Fruit fly (Drosophila melanogaster): ENCODE measurements around the gene Eaf6.
A peak's percentile ranks its signal among the peaks of the same experiment; 100 is the strongest.

Eaf6 gene

DNA sequence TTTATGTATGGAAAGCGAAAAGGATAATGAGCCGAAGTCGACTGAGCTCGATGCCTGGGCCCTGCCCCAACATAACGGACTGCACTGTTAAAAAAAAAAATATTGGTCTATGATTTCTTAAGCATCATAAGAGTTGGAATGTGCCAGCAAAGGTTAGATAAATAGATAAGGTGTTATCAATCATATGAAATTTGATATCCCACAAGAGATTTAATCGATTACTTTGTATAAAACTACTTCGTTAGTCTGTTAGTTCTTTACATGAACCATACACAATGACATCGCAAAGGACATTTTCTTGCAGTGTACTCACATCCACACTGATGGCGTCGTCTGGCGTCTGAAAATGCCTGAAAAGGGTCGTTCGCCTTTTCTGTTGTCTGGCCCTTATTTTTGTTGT lies 29.4 kb upstream of the Eaf6 start (continued):
- peak; percentile 56 for TF ChIP-seq acj6 (GFP tag; optimal IDR thresholded peaks at IDR 0.05)
- peak; percentile 69 for TF ChIP-seq Met (GFP tag; optimal IDR thresholded peaks at IDR 0.05)
- TF ChIP-seq CG6792 (GFP tag; optimal IDR thresholded peaks at IDR 0.05) = peak; percentile 50
- TF ChIP-seq CG10631 (GFP tag; optimal IDR thresholded peaks at IDR 0.05) = peak; percentile 44
- TF ChIP-seq Sox102F (GFP tag; optimal IDR thresholded peaks at IDR 0.05) = peak; percentile 66
- no peak for TF ChIP-seq CG6854 (GFP tag; optimal IDR thresholded peaks at IDR 0.05)
- peak; percentile 22 for TF ChIP-seq CG8319 (GFP tag; optimal IDR thresholded peaks at IDR 0.05)
- peak; percentile 32 for TF ChIP-seq CG9139 (GFP tag; optimal IDR thresholded peaks at IDR 0.05)

DNA sequence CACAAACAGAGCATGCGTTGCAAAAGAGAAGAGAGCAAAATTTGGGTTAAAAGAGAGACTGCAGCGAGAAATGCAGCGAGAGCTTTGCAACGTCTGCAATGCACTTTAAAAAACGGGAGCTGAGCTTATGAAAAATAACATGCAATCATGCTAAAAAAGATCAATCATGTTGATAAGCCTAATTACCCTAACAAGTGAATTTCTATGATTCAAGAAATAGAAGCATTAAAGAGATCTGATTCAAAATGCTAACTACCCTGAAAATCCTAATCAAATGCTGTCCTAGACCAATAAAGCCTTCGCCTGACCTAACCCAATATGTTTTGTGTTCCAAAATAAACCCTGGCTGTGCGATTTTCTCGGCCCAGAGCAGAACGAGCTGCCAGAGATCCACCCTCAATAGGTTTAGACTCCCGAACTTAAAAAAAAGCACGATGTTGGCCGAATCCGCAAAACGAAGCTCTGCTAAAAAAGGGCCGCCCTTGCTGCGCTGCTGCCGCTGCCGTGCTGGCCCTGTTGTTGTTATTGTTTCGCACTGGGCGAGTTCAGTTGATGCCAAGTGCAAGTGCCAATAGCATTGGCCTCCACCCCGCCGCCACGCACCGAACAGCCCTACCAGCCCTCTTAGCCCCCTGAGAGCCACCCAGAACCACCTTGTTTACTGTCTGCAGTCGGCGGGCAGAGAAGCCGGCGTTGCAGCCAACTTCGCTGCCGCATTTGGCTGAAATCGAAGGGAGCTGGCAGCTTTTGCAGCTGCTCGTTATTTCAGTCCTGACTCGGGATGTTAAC lies 27.3 kb upstream of the Eaf6 start:
- TF ChIP-seq svp (GFP tag) = peak; percentile 50
- TF ChIP-seq Hr4 (GFP tag; optimal IDR thresholded peaks at IDR 0.05) = peak; percentile 54
- TF ChIP-seq CG9139 (GFP tag; optimal IDR thresholded peaks at IDR 0.05) = no peak
- TF ChIP-seq CG3032 (tag; optimal IDR thresholded peaks at IDR 0.05) = peak; percentile 39
- TF ChIP-seq esn (GFP tag; optimal IDR thresholded peaks at IDR 0.05) = peak; percentile 18
- TF ChIP-seq CG6808 (GFP tag; optimal IDR thresholded peaks at IDR 0.05) = peak; percentile 33
- peak; percentile 50 for TF ChIP-seq Sox14 (GFP tag; optimal IDR thresholded peaks at IDR 0.05)
- TF ChIP-seq pdm3 (GFP tag; optimal IDR thresholded peaks at IDR 0.05) = peak; percentile 31
- TF ChIP-seq Sox102F (GFP tag; optimal IDR thresholded peaks at IDR 0.05) = no peak
- TF ChIP-seq fd59A (GFP tag; optimal IDR thresholded peaks at IDR 0.05) = peak; percentile 12
- peak; percentile 64 for TF ChIP-seq CG10631 (GFP tag; optimal IDR thresholded peaks at IDR 0.05)
- peak; percentile 19 for TF ChIP-seq lz (GFP tag; optimal IDR thresholded peaks at IDR 0.05)
- TF ChIP-seq Hr38 (GFP tag; optimal IDR thresholded peaks at IDR 0.05) = no peak
- TF ChIP-seq eg (GFP tag; IDR thresholded peaks at IDR 0.05) = peak; percentile 34; the same call in 1 of the 3 replicates
- TF ChIP-seq dsx (GFP tag; optimal IDR thresholded peaks at IDR 0.05; ENCODE audit: poor library complexity, severe bottlenecking) = peak; percentile 9
- no peak for TF ChIP-seq CG7368 (GFP tag; optimal IDR thresholded peaks at IDR 0.05)
- no peak for TF ChIP-seq vri (GFP tag; optimal IDR thresholded peaks at IDR 0.05)
- no peak for TF ChIP-seq fd85E (GFP tag; optimal IDR thresholded peaks at IDR 0.05)
- TF ChIP-seq CG11902 (GFP tag; optimal IDR thresholded peaks at IDR 0.05) = no peak
- peak; percentile 36 for TF ChIP-seq CG6792 (GFP tag; optimal IDR thresholded peaks at IDR 0.05)
- peak; percentile 34 for TF ChIP-seq CG10669 (GFP tag; optimal IDR thresholded peaks at IDR 0.05)
- TF ChIP-seq CG11762 (GFP tag; optimal IDR thresholded peaks at IDR 0.05; ENCODE audit: insufficient read depth) = peak; percentile 14
- peak; percentile 36 for TF ChIP-seq acj6 (GFP tag; optimal IDR thresholded peaks at IDR 0.05)
- TF ChIP-seq cyc (GFP tag; optimal IDR thresholded peaks at IDR 0.05) = no peak
- peak; percentile 52 for TF ChIP-seq OdsH (GFP tag; optimal IDR thresholded peaks at IDR 0.05)
- TF ChIP-seq Gug (GFP tag; IDR thresholded peaks at IDR 0.05) = no peak
- TF ChIP-seq Ets21C (GFP tag; optimal IDR thresholded peaks at IDR 0.05) = no peak
- no peak for TF ChIP-seq Eip93F (GFP tag; optimal IDR thresholded peaks at IDR 0.05)
- TF ChIP-seq Hr39 (GFP tag; optimal IDR thresholded peaks at IDR 0.05) = peak; percentile 18
- peak in 1 of 2 experiments; percentile 13 for TF ChIP-seq salr (GFP tag; optimal IDR thresholded peaks at IDR 0.05)
- TF ChIP-seq CG8119 (GFP tag; IDR thresholded peaks at IDR 0.05) = peak; percentile 52; the same call in 2 of the 3 replicates
- TF ChIP-seq CG8319 (GFP tag; optimal IDR thresholded peaks at IDR 0.05) = no peak
- peak; percentile 31 for TF ChIP-seq spab (GFP tag; optimal IDR thresholded peaks at IDR 0.05)
- TF ChIP-seq CG32006 (GFP tag; optimal IDR thresholded peaks at IDR 0.05) = peak; percentile 55
- peak; percentile 41 for TF ChIP-seq net (GFP tag; optimal IDR thresholded peaks at IDR 0.05)
- no peak for TF ChIP-seq Blimp-1 (GFP tag; optimal IDR thresholded peaks at IDR 0.05)
- TF ChIP-seq CG3919 (GFP tag; optimal IDR thresholded peaks at IDR 0.05) = peak; percentile 55
- TF ChIP-seq CG4318 (GFP tag; optimal IDR thresholded peaks at IDR 0.05) = peak; percentile 6
- peak; percentile 8 for TF ChIP-seq topi (GFP tag; optimal IDR thresholded peaks at IDR 0.05)
- TF ChIP-seq Eip75B (GFP tag; optimal IDR thresholded peaks at IDR 0.05) = peak; percentile 7
- TF ChIP-seq CG1621 (tag; optimal IDR thresholded peaks at IDR 0.05) = no peak
- TF ChIP-seq CG31627 (GFP tag; optimal IDR thresholded peaks at IDR 0.05) = peak; percentile 3
- peak; percentile 67 for TF ChIP-seq Eip78C (GFP tag)
- TF ChIP-seq CG16779 (tag; optimal IDR thresholded peaks at IDR 0.05) = no peak
- peak; percentile 21 for TF ChIP-seq Sox15 (GFP tag; optimal IDR thresholded peaks at IDR 0.05)

Measured in whole organism, prepupa.